Fruit fly (Drosophila melanogaster): ENCODE results near the gene CG14252.

- TF ChIP-seq CTCF (optimal IDR thresholded peaks at IDR 0.05) (no peak), CG8478 (optimal IDR thresholded peaks at IDR 0.05) (no peak)
Observed at dm6 chr3R:26906711-26907510, 38.4 kb upstream of the CG14252 start.
